Fruit fly (Drosophila melanogaster) whole organism, prepupa: ENCODE measurements around the gene Strip.

Experiments
- Blimp-1 ChIP-seq: fragments of 200-800 bp; sonication (Bioruptor generic); optimal IDR thresholded peaks from 3 replicates; lab custom pipeline; 2017; ENCODE audit warnings: missing biosample characterization, missing genetic modification characterization, mild to moderate bottlenecking, moderate library complexity, missing genetic modification reagents
- CG10631 ChIP-seq: fragments of 200-800 bp; sonication (Bioruptor generic); optimal IDR thresholded peaks from 2 replicates; lab custom pipeline; 2016; ENCODE audit warnings: missing biosample characterization, missing genetic modification characterization
- CG10669 ChIP-seq: fragments of 200-800 bp; sonication (Bioruptor generic); optimal IDR thresholded peaks from 3 replicates; lab custom pipeline; 2018; ENCODE audit warnings: missing biosample characterization, mild to moderate bottlenecking, missing genetic modification characterization, moderate library complexity
- CG11294 ChIP-seq: fragments of 200-800 bp; sonication (Bioruptor generic); IDR thresholded peaks from 2 replicates; pipeline ENCODE4 v1.3.6; 2022; ENCODE audit warnings: missing biosample characterization, missing genetic modification characterization
- CG11762 ChIP-seq: fragments of 200-800 bp; sonication (Bioruptor generic); optimal IDR thresholded peaks from 3 replicates; lab custom pipeline; 2016; ENCODE audit warnings: missing biosample characterization, missing genetic modification characterization; ENCODE audit not compliant: insufficient read depth
- CG16779 ChIP-seq: fragments of 200-800 bp; sonication (Bioruptor generic); optimal IDR thresholded peaks from 3 replicates; lab custom pipeline; 2017; ENCODE audit warnings: missing biosample characterization, mild to moderate bottlenecking, missing genetic modification characterization
- CG3032 ChIP-seq: fragments of 200-800 bp; optimal IDR thresholded peaks from 2 replicates; lab custom pipeline; 2019; ENCODE audit warnings: missing biosample characterization, mild to moderate bottlenecking, missing genetic modification characterization, moderate library complexity
- CG31627 ChIP-seq: fragments of 200-800 bp; sonication (Bioruptor generic); optimal IDR thresholded peaks from 3 replicates; lab custom pipeline; 2016; ENCODE audit warnings: missing biosample characterization, missing genetic modification characterization
- CG32006 ChIP-seq: fragments of 200-800 bp; sonication (Bioruptor generic); optimal IDR thresholded peaks from 3 replicates; lab custom pipeline; 2017; ENCODE audit warnings: missing biosample characterization, mild to moderate bottlenecking, missing genetic modification characterization
- CG34406 ChIP-seq: fragments of 200-800 bp; sonication (Bioruptor generic); optimal IDR thresholded peaks from 3 replicates; lab custom pipeline; 2016; ENCODE audit warnings: missing biosample characterization, missing genetic modification characterization
- CG3919 ChIP-seq: fragments of 200-800 bp; sonication (Bioruptor generic); optimal IDR thresholded peaks from 3 replicates; lab custom pipeline; 2016; ENCODE audit warnings: missing biosample characterization, missing genetic modification characterization
- CG4318 ChIP-seq: fragments of 200-800 bp; sonication (Bioruptor generic); optimal IDR thresholded peaks from 3 replicates; lab custom pipeline; 2017; ENCODE audit warnings: missing biosample characterization, mild to moderate bottlenecking, missing genetic modification characterization
- CG6276 ChIP-seq: fragments of 200-800 bp; sonication (Bioruptor generic); optimal IDR thresholded peaks from 2 replicates; lab custom pipeline; 2017; ENCODE audit warnings: missing biosample characterization, mild to moderate bottlenecking, missing genetic modification characterization
- CG6808 ChIP-seq: fragments of 200-800 bp; sonication (Bioruptor generic); optimal IDR thresholded peaks from 3 replicates; lab custom pipeline; 2017; ENCODE audit warnings: missing biosample characterization, missing genetic modification characterization, mild to moderate bottlenecking, moderate library complexity, missing genetic modification reagents
- CG6854 ChIP-seq: fragments of 200-800 bp; sonication (Bioruptor generic); optimal IDR thresholded peaks from 2 replicates; lab custom pipeline; 2017; ENCODE audit warnings: missing biosample characterization, mild to moderate bottlenecking, missing genetic modification characterization
- CG7368 ChIP-seq: fragments of 200-800 bp; sonication (Bioruptor generic); optimal IDR thresholded peaks from 3 replicates; lab custom pipeline; 2016; ENCODE audit warnings: missing biosample characterization, missing genetic modification characterization
- CG8119 ChIP-seq: fragments of 200-800 bp; sonication (Bioruptor generic); IDR thresholded peaks from 3 replicates; pipeline ENCODE4 v1.3.6; 2022; ENCODE audit warnings: missing biosample characterization, missing genetic modification characterization
- CG8319 ChIP-seq: fragments of 200-800 bp; sonication (Bioruptor generic); optimal IDR thresholded peaks from 3 replicates; lab custom pipeline; 2016; ENCODE audit warnings: missing biosample characterization, missing genetic modification characterization
- CG8632 ChIP-seq: fragments of 200-800 bp; sonication (Bioruptor generic); optimal IDR thresholded peaks from 3 replicates; lab custom pipeline; 2016; ENCODE audit warnings: missing biosample characterization, missing genetic modification characterization
- CG9139 ChIP-seq: fragments of 200-800 bp; sonication (Bioruptor generic); optimal IDR thresholded peaks from 3 replicates; lab custom pipeline; 2017; ENCODE audit warnings: missing biosample characterization, mild to moderate bottlenecking, missing genetic modification characterization
- Eip75B ChIP-seq: fragments of 200-800 bp; sonication (Bioruptor generic); optimal IDR thresholded peaks from 3 replicates; lab custom pipeline; 2016; ENCODE audit warnings: missing biosample characterization, missing genetic modification characterization
- Eip78C ChIP-seq: fragments of 200-800 bp; sonication (Bioruptor generic); peaks from one replicate; lab custom pipeline; 2016; ENCODE audit warnings: missing biosample characterization, missing genetic modification characterization
- Eip93F ChIP-seq: fragments of 200-800 bp; sonication (Bioruptor generic); optimal IDR thresholded peaks from 2 replicates; lab custom pipeline; 2016; ENCODE audit warnings: missing biosample characterization, mild to moderate bottlenecking, missing genetic modification characterization
- Ets21C ChIP-seq: fragments of 200-800 bp; sonication (Bioruptor generic); optimal IDR thresholded peaks from 3 replicates; lab custom pipeline; 2016; ENCODE audit warnings: missing biosample characterization, missing genetic modification characterization
- Ets96B ChIP-seq: fragments of 200-800 bp; optimal IDR thresholded peaks from 2 replicates; lab custom pipeline; 2019; ENCODE audit warnings: missing biosample characterization, mild to moderate bottlenecking, missing genetic modification characterization, moderate library complexity
- Hr38 ChIP-seq: sonication (Bioruptor generic); optimal IDR thresholded peaks from 2 replicates; lab custom pipeline; 2016; ENCODE audit warnings: missing biosample characterization, missing genetic modification characterization
- Hr39 ChIP-seq: fragments of 200-800 bp; sonication (Bioruptor generic); optimal IDR thresholded peaks from 2 replicates; lab custom pipeline; 2016; ENCODE audit warnings: missing biosample characterization, missing genetic modification characterization
- Hr4 ChIP-seq: fragments of 200-800 bp; sonication (Bioruptor generic); optimal IDR thresholded peaks from 3 replicates; lab custom pipeline; 2016; ENCODE audit warnings: missing biosample characterization, missing genetic modification characterization
- Lpt ChIP-seq: fragments of 200-800 bp; sonication (Bioruptor generic); optimal IDR thresholded peaks from 3 replicates; lab custom pipeline; 2016; ENCODE audit warnings: missing biosample characterization, missing genetic modification characterization
- Met ChIP-seq: fragments of 200-800 bp; sonication (Bioruptor generic); optimal IDR thresholded peaks from 3 replicates; lab custom pipeline; 2016; ENCODE audit warnings: missing biosample characterization, missing genetic modification characterization
- OdsH ChIP-seq: fragments of 200-800 bp; sonication (Bioruptor generic); optimal IDR thresholded peaks from 3 replicates; lab custom pipeline; 2016; ENCODE audit warnings: missing biosample characterization, missing genetic modification characterization
- Smox ChIP-seq: fragments of 200-800 bp; sonication (Bioruptor generic); optimal IDR thresholded peaks from 3 replicates; lab custom pipeline; 2016; ENCODE audit warnings: missing biosample characterization, missing genetic modification characterization
- Sox102F ChIP-seq: fragments of 200-800 bp; sonication (Bioruptor generic); optimal IDR thresholded peaks from 2 replicates; lab custom pipeline; 2016; ENCODE audit warnings: missing biosample characterization, mild to moderate bottlenecking, missing genetic modification characterization
- Sox14 ChIP-seq: fragments of 200-800 bp; sonication (Bioruptor generic); optimal IDR thresholded peaks from 3 replicates; lab custom pipeline; 2016; ENCODE audit warnings: missing biosample characterization, missing genetic modification characterization
- Sox15 ChIP-seq: fragments of 200-800 bp; sonication (Bioruptor generic); optimal IDR thresholded peaks from 3 replicates; lab custom pipeline; 2016; ENCODE audit warnings: missing biosample characterization, missing genetic modification characterization
- achi ChIP-seq: fragments of 200-800 bp; sonication (Bioruptor generic); optimal IDR thresholded peaks from 3 replicates; lab custom pipeline; 2016; ENCODE audit warnings: missing biosample characterization, missing genetic modification characterization
- dac ChIP-seq: fragments of 200-800 bp; sonication (Bioruptor generic); optimal IDR thresholded peaks from 2 replicates; lab custom pipeline; 2017; ENCODE audit warnings: missing biosample characterization, mild to moderate bottlenecking, missing genetic modification characterization
- dsx ChIP-seq: fragments of 200-800 bp; optimal IDR thresholded peaks from 3 replicates; lab custom pipeline; 2019; ENCODE audit warnings: missing biosample characterization, mild to moderate bottlenecking, missing genetic modification characterization, moderate library complexity; ENCODE audit not compliant: poor library complexity, severe bottlenecking
- eg ChIP-seq: fragments of 200-800 bp; sonication (Bioruptor generic); IDR thresholded peaks from 3 replicates; pipeline ENCODE4 v1.3.6; 2022; ENCODE audit warnings: missing biosample characterization, missing genetic modification characterization
- fd59A ChIP-seq: fragments of 200-800 bp; sonication (Bioruptor generic); optimal IDR thresholded peaks from 2 replicates; lab custom pipeline; 2017; ENCODE audit warnings: missing biosample characterization, mild to moderate bottlenecking, missing genetic modification characterization, missing genetic modification reagents
- fd85E ChIP-seq: fragments of 200-800 bp; sonication (Bioruptor generic); optimal IDR thresholded peaks from 3 replicates; lab custom pipeline; 2016; ENCODE audit warnings: missing biosample characterization, missing genetic modification characterization
- fkh ChIP-seq: fragments of 200-800 bp; sonication (Bioruptor generic); optimal IDR thresholded peaks from 3 replicates; lab custom pipeline; 2017; ENCODE audit warnings: missing biosample characterization, mild to moderate bottlenecking, missing genetic modification characterization, moderate library complexity
- lz ChIP-seq: fragments of 200-800 bp; sonication (Bioruptor generic); optimal IDR thresholded peaks from 3 replicates; lab custom pipeline; 2016; ENCODE audit warnings: missing biosample characterization, missing genetic modification characterization
- net ChIP-seq: fragments of 200-800 bp; sonication (Bioruptor generic); optimal IDR thresholded peaks from 3 replicates; lab custom pipeline; 2016; ENCODE audit warnings: missing biosample characterization, missing genetic modification characterization
- pdm3 ChIP-seq: fragments of 200-800 bp; sonication (Bioruptor generic); optimal IDR thresholded peaks from 3 replicates; lab custom pipeline; 2016; ENCODE audit warnings: missing biosample characterization, missing genetic modification characterization
- spab ChIP-seq: fragments of 200-800 bp; sonication (Bioruptor generic); optimal IDR thresholded peaks from 2 replicates; lab custom pipeline; 2017; ENCODE audit warnings: missing biosample characterization, mild to moderate bottlenecking, missing genetic modification characterization, missing genetic modification reagents
- ss ChIP-seq, 2 experiments: fragments of 200-800 bp; sonication (Bioruptor generic); optimal IDR thresholded peaks; 2 replicates in 1 of 2; 3 replicates in 1 of 2; lab custom pipeline; 2017 to 2018; ENCODE audit warnings: mild to moderate bottlenecking in 2 of 2, missing biosample characterization in 2 of 2, missing genetic modification characterization in 2 of 2, moderate library complexity in 1 of 2
- svp ChIP-seq: fragments of 200-800 bp; sonication (Bioruptor generic); peaks from one replicate; lab custom pipeline; 2016; ENCODE audit warnings: missing biosample characterization, missing genetic modification characterization
- topi ChIP-seq: fragments of 200-800 bp; sonication (Bioruptor generic); optimal IDR thresholded peaks from 3 replicates; lab custom pipeline; 2016; ENCODE audit warnings: missing biosample characterization, missing genetic modification characterization
- vri ChIP-seq: fragments of 200-800 bp; sonication (Bioruptor generic); optimal IDR thresholded peaks from 3 replicates; lab custom pipeline; 2016; ENCODE audit warnings: missing biosample characterization, mild to moderate bottlenecking, missing genetic modification characterization

The Strip gene

DNA sequence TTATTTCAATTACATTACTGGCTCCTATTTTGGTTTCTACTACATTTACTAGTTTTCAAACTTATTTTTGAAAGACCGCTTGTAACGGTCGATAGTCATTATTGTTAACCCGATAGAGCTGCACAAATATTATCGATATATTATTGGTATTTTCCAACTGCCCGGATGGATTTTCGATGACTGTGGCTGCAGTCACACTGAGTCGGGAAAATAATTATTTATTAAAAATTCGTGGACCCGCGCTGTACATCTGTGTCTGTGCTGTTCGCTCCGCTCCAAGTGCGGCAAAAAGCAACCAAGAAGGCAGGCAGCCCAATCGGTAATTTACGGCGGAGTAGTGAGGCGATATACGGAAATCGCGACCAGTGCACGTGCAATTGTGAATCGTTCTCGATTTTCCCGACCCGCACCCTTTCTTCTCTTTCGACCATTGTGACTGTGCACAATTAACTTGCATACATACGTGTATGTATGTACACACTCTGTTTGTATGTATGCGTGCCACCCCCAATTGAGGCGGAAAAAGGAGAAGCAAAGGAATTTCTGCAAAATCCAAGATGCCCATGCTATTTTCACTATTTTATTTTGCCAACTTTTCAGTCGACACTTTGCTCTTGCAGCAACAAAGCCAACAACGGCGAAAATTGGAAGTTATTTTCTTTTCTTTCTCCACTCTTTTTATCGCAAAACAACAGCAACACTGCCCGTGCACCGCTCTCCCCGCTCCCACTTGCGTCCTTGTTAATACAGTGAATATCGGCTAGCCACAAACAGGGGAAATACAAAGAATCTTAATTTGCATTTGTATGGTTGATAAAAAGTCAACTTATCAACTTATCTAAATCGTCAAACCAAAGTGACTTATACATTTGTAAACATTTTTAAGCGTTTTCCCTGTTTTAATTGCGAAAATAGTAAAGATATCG, 24.9 kb downstream of the Strip start, which contains the start of gene ZnT63C:
Gene ZnT63C (plus strand): TSS at position 175 of the 926 bp plus-strand sequence.
- TF ChIP-seq CG6854 (GFP tag; lab: Kevin White, UChicago) (peak; percentile 52), Smox (GFP tag; lab: Kevin White, UChicago) (no peak), achi (GFP tag; lab: Kevin White, UChicago) (no peak), ss (GFP tag; optimal IDR thresholded peaks at IDR 0.05; lab: Kevin White, UChicago) (peak; percentile 57 to 58), CG10631 (no peak), eg (peak; percentile 46; the same call in 2 of the 3 replicates), spab (GFP tag; lab: Kevin White, UChicago) (peak; percentile 48), dac (no peak), CG3032 (tag; lab: Kevin White, UChicago) (peak; percentile 32), CG31627 (peak; percentile 38), CG16779 (tag; lab: Kevin White, UChicago) (no peak), Ets96B (peak; percentile 49), CG11294 (GFP tag; lab: Robert Waterston, UW) (no peak), Lpt (GFP tag; lab: Kevin White, UChicago) (no peak), fd59A (GFP tag; lab: Kevin White, UChicago) (peak; percentile 27), Hr38 (GFP tag; lab: Kevin White, UChicago) (no peak), CG8319 (GFP tag; lab: Kevin White, UChicago) (no peak), CG8632 (no peak), CG34406 (GFP tag; lab: Kevin White, UChicago) (no peak), Sox14 (GFP tag; lab: Kevin White, UChicago) (peak; percentile 48), CG6808 (peak; percentile 77), vri (GFP tag; lab: Kevin White, UChicago) (peak; percentile 41), pdm3 (peak; percentile 21), Eip75B (GFP tag; lab: Kevin White, UChicago) (peak; percentile 35), CG8119 (GFP tag; lab: Robert Waterston, UW) (peak; percentile 43; the same call in 1 of the 3 replicates), Eip93F (GFP tag; lab: Kevin White, UChicago) (no peak), fkh (GFP tag; lab: Kevin White, UChicago) (no peak), CG7368 (GFP tag; lab: Kevin White, UChicago) (peak; percentile 15), fd85E (GFP tag; lab: Kevin White, UChicago) (no peak), Hr39 (GFP tag; lab: Kevin White, UChicago) (peak; percentile 45), Sox15 (no peak), Eip78C (peak; percentile 69), Met (GFP tag; lab: Kevin White, UChicago) (peak; percentile 46), Sox102F (GFP tag; lab: Kevin White, UChicago) (peak; percentile 33), Ets21C (GFP tag; lab: Kevin White, UChicago) (peak; percentile 6), CG32006 (peak; percentile 35), Blimp-1 (GFP tag; lab: Kevin White, UChicago) (no peak), svp (GFP tag; lab: Kevin White, UChicago) (peak; percentile 65), Hr4 (GFP tag; lab: Kevin White, UChicago) (peak; percentile 31), CG3919 (GFP tag; lab: Kevin White, UChicago) (no peak), net (GFP tag; lab: Kevin White, UChicago) (peak; percentile 34), CG9139 (GFP tag; lab: Kevin White, UChicago) (no peak), CG11762 (GFP tag; lab: Kevin White, UChicago) (no peak), CG10669 (GFP tag; lab: Kevin White, UChicago) (peak; percentile 64), OdsH (GFP tag; lab: Kevin White, UChicago) (peak; percentile 16), CG4318 (GFP tag; lab: Kevin White, UChicago) (no peak), CG6276 (GFP tag; lab: Kevin White, UChicago) (peak; percentile 38), dsx (GFP tag; lab: Kevin White, UChicago) (no peak), topi (peak; percentile 15), lz (GFP tag; lab: Kevin White, UChicago) (peak; percentile 39)
